Worm (Caenorhabditis elegans) whole organism, L2 larva: ENCODE data around the gene nlp-64.
"Not testable (repeated sequence)": the region's sequence is repeated elsewhere in the genome, so short reads cannot be mapped to it uniquely, and the experiment has no call there.

Source experiments
- F13H6.1 ChIP-seq: sonication (generic microtip); optimal IDR thresholded peaks from 2 replicates; lab custom pipeline; 2016; ENCODE audit warnings: missing genetic modification characterization, missing compliant biosample characterization
- Y55F3AM.14 ChIP-seq: fragments of 200-800 bp; sonication (Bioruptor generic); optimal IDR thresholded peaks from 2 replicates; lab custom pipeline; 2018; ENCODE audit warnings: mild to moderate bottlenecking, missing genetic modification characterization, missing compliant biosample characterization
- ZK546.5 ChIP-seq: sonication (generic microtip); optimal IDR thresholded peaks from 2 replicates; lab custom pipeline; 2017; ENCODE audit warnings: missing biosample characterization, missing genetic modification characterization
- alr-1 ChIP-seq: fragments of 150-350 bp; optimal IDR thresholded peaks from 2 replicates; lab custom pipeline; 2014; ENCODE audit warnings: missing biosample characterization, missing genetic modification characterization
- aly-2 ChIP-seq: fragments of 150-350 bp; optimal IDR thresholded peaks from 2 replicates; lab custom pipeline; 2014; ENCODE audit warnings: missing biosample characterization, missing genetic modification characterization
- ceh-16 ChIP-seq: fragments of 150-350 bp; optimal IDR thresholded peaks from 2 replicates; lab custom pipeline; 2014; ENCODE audit warnings: missing biosample characterization, missing genetic modification characterization
- crh-2 ChIP-seq: sonication (generic microtip); optimal IDR thresholded peaks from 2 replicates; lab custom pipeline; 2017; ENCODE audit warnings: missing biosample characterization, missing genetic modification characterization
- dmd-4 ChIP-seq: sonication (generic microtip); optimal IDR thresholded peaks from 2 replicates; lab custom pipeline; 2017; ENCODE audit warnings: missing biosample characterization, missing genetic modification characterization
- egl-27 ChIP-seq: sonication (generic microtip); optimal IDR thresholded peaks from 3 replicates; lab custom pipeline; 2017; ENCODE audit warnings: missing biosample characterization, missing genetic modification reagents, missing genetic modification characterization
- elt-1 ChIP-seq: fragments of 150-350 bp; optimal IDR thresholded peaks from 2 replicates; lab custom pipeline; 2014; ENCODE audit warnings: missing biosample characterization, missing genetic modification characterization
- fos-1 ChIP-seq: fragments of 150-350 bp; optimal IDR thresholded peaks from 2 replicates; lab custom pipeline; 2014; ENCODE audit warnings: missing biosample characterization, missing genetic modification characterization
- gmeb-1 ChIP-seq: fragments of 150-350 bp; optimal IDR thresholded peaks from 2 replicates; lab custom pipeline; 2014; ENCODE audit warnings: missing biosample characterization, missing genetic modification characterization
- lin-11 ChIP-seq: fragments of 150-350 bp; sonication (generic microtip); optimal IDR thresholded peaks from 2 replicates; lab custom pipeline; 2014; ENCODE audit warnings: missing biosample characterization, missing genetic modification characterization, inconsistent platforms, mixed read lengths
- lin-39 ChIP-seq: fragments of 150-350 bp; optimal IDR thresholded peaks from 2 replicates; lab custom pipeline; 2014; ENCODE audit warnings: missing biosample characterization, missing genetic modification reagents, missing genetic modification characterization
- lsy-2 ChIP-seq, 2 experiments: fragments of 150-350 bp in 1 of 2; sonication (generic microtip) in 1 of 2; optimal IDR thresholded peaks; 2 replicates each; lab custom pipeline; 2014 to 2017; ENCODE audit warnings: missing biosample characterization in 2 of 2, missing genetic modification characterization in 2 of 2
- mdl-1 ChIP-seq, 2 experiments: fragments of 150-350 bp in 1 of 2; sonication (generic microtip) in 1 of 2; optimal IDR thresholded peaks; 2 replicates each; lab custom pipeline; 2017; ENCODE audit warnings: missing biosample characterization in 2 of 2, missing genetic modification characterization in 2 of 2
- nhr-10 ChIP-seq: sonication (generic microtip); optimal IDR thresholded peaks from 2 replicates; lab custom pipeline; 2017; ENCODE audit warnings: missing biosample characterization, missing genetic modification characterization
- nhr-11 ChIP-seq: fragments of 150-350 bp; optimal IDR thresholded peaks from 2 replicates; lab custom pipeline; 2014; ENCODE audit warnings: missing biosample characterization, missing genetic modification characterization
- nhr-12 ChIP-seq: fragments of 150-350 bp; optimal IDR thresholded peaks from 2 replicates; lab custom pipeline; 2014; ENCODE audit warnings: missing biosample characterization, missing genetic modification characterization
- nhr-129 ChIP-seq: fragments of 150-350 bp; optimal IDR thresholded peaks from 2 replicates; lab custom pipeline; 2014; ENCODE audit warnings: missing biosample characterization, missing genetic modification characterization
- nhr-21 ChIP-seq: fragments of 150-350 bp; optimal IDR thresholded peaks from 2 replicates; lab custom pipeline; 2014; ENCODE audit warnings: missing biosample characterization, missing genetic modification characterization
- nhr-23 ChIP-seq: fragments of 150-350 bp; optimal IDR thresholded peaks from 2 replicates; lab custom pipeline; 2014; ENCODE audit warnings: missing biosample characterization, missing genetic modification reagents, missing genetic modification characterization
- skn-1 ChIP-seq: sonication (generic microtip); optimal IDR thresholded peaks from 2 replicates; lab custom pipeline; 2017; ENCODE audit warnings: missing biosample characterization, missing genetic modification characterization
- sma-3 ChIP-seq: sonication (generic microtip); optimal IDR thresholded peaks from 2 replicates; lab custom pipeline; 2016; ENCODE audit warnings: missing genetic modification reagents, missing genetic modification characterization, missing compliant biosample characterization
- sma-9 ChIP-seq, 2 experiments: fragments of 150-350 bp in 1 of 2; sonication (generic microtip) in 1 of 2; optimal IDR thresholded peaks; 2 replicates each; lab custom pipeline; 2014 to 2016; ENCODE audit warnings: missing genetic modification characterization in 2 of 2, mild to moderate bottlenecking in 1 of 2, missing biosample characterization in 1 of 2, missing compliant biosample characterization in 1 of 2, missing genetic modification reagents in 1 of 2, moderate library complexity in 1 of 2
- snpc-4 ChIP-seq: fragments of 150-350 bp; optimal IDR thresholded peaks from 2 replicates; lab custom pipeline; 2014; ENCODE audit warnings: missing biosample characterization, missing genetic modification characterization
- unc-55 ChIP-seq: fragments of 150-350 bp; sonication (generic microtip); optimal IDR thresholded peaks from 3 replicates; lab custom pipeline; 2014; ENCODE audit warnings: missing biosample characterization, missing genetic modification reagents, missing genetic modification characterization
- ztf-1 ChIP-seq: fragments of 200-800 bp; sonication (Bioruptor generic); conservative IDR thresholded peaks from 2 replicates; pipeline ENCODE4 v1.3.6; 2022; ENCODE audit warnings: missing genetic modification characterization, missing compliant biosample characterization
- ztf-4 ChIP-seq: fragments of 150-350 bp; optimal IDR thresholded peaks from 2 replicates; lab custom pipeline; 2014; ENCODE audit warnings: missing biosample characterization, missing genetic modification characterization

nlp-64 gene

ce11 chrX:322223-322622, 11.1 kb upstream of the nlp-64 start, which contains the start of gene M02E1.3:
Gene M02E1.3 (plus strand): TSS chrX:322523.
- not testable (repeated sequence) for TF ChIP-seq aly-2, dmd-4, crh-2 (tag; lab: Kevin White, UChicago)

- TF ChIP-seq snpc-4 (tag; lab: Kevin White, UChicago) (no peak), crh-2 (tag; lab: Kevin White, UChicago) (peak; percentile 0), nhr-23 (no peak), Y55F3AM.14 (GFP tag; lab: Kevin White, UChicago) (no peak)
- TF ChIP-seq, all 48 proteins: peak for 1
These were observed 1.8 kb upstream of the nlp-64 start, which contains the start of gene M02E1.4 for ce11 chrX:312908-313307. Gene M02E1.4 (plus strand): TSS chrX:313274.

- no peak for TF ChIP-seq ztf-1
- no peak for TF ChIP-seq sma-3 (GFP tag; lab: Kevin White, UChicago)
- no peak for TF ChIP-seq lin-11
- TF ChIP-seq lsy-2 (tag; optimal IDR thresholded peaks at IDR 0.05; lab: Kevin White, UChicago) = no peak
These were observed 1.1 kb upstream of the nlp-64 start for ce11 chrX:312238-312637.

ce11 chrX:309076-309475, 2.0 kb downstream of the nlp-64 start:
- TF ChIP-seq fos-1 (tag; lab: Kevin White, UChicago) = no peak
- TF ChIP-seq nhr-12 (tag; lab: Kevin White, UChicago) = no peak
- TF ChIP-seq lin-39 (tag; lab: Kevin White, UChicago) = no peak
- no peak for TF ChIP-seq elt-1 (tag; lab: Kevin White, UChicago)
- TF ChIP-seq unc-55 (GFP tag; lab: Kevin White, UChicago) = no peak

ce11 chrX:305057-305456, 6.1 kb downstream of the nlp-64 start:
- no peak for TF ChIP-seq F13H6.1 (tag; lab: Kevin White, UChicago)
- no peak for TF ChIP-seq nhr-23
- TF ChIP-seq, all 48 proteins: peak for 0

ce11 chrX:301530-301929, 9.6 kb downstream of the nlp-64 start, which contains the start of gene gcp-2.1:
Gene gcp-2.1 (plus strand): TSS chrX:301830.
- no peak for TF ChIP-seq nhr-10 (tag; lab: Kevin White, UChicago)
- TF ChIP-seq lsy-2 (tag; optimal IDR thresholded peaks at IDR 0.05; lab: Kevin White, UChicago) = no peak
- TF ChIP-seq alr-1 = no peak
- TF ChIP-seq ztf-4 (tag; lab: Kevin White, UChicago) = no peak
- TF ChIP-seq ZK546.5 (tag; lab: Kevin White, UChicago) = no peak
- TF ChIP-seq mdl-1 (tag; optimal IDR thresholded peaks at IDR 0.05; lab: Kevin White, UChicago) = no peak
- TF ChIP-seq egl-27 (tag; lab: Kevin White, UChicago) = no peak
- TF ChIP-seq ceh-16 (tag; lab: Kevin White, UChicago) = no peak
- no peak for TF ChIP-seq lin-11
- TF ChIP-seq F13H6.1 (tag; lab: Kevin White, UChicago) = no peak
- TF ChIP-seq elt-1 (tag; lab: Kevin White, UChicago) = no peak
- TF ChIP-seq nhr-23 = no peak
- TF ChIP-seq skn-1 (tag; lab: Kevin White, UChicago) = no peak
- no peak for TF ChIP-seq gmeb-1
- TF ChIP-seq nhr-21 (tag; lab: Kevin White, UChicago) = no peak
- no peak for TF ChIP-seq dmd-4 (tag; lab: Kevin White, UChicago)
- TF ChIP-seq, all 48 proteins: peak for 0

- TF ChIP-seq nhr-129 (tag; lab: Kevin White, UChicago) (peak; percentile 49), nhr-11 (tag; lab: Kevin White, UChicago) (no peak), dmd-4 (tag; lab: Kevin White, UChicago) (no peak), sma-9 (GFP tag; optimal IDR thresholded peaks at IDR 0.05; lab: Kevin White, UChicago) (peak; percentile 10), sma-9 (tag; optimal IDR thresholded peaks at IDR 0.05; lab: Kevin White, UChicago) (no peak)
These were observed 10.9 kb downstream of the nlp-64 start for ce11 chrX:300250-300649.
